Fruit fly (Drosophila melanogaster): ENCODE measurements around the gene Ranbp21.

Ranbp21 gene

dm6 chrX:19651757-19652419 lies at the start of gene Ranbp21, which contains the start of gene Elys (continued):
- TF ChIP-seq CG16813 (GFP tag; IDR thresholded peaks at IDR 0.05; ENCODE audit: partially characterized antibody) = 0 out of 3 replicates have a peak, but pooled peaks have one; percentile 56
- peak; percentile 78 for TF ChIP-seq jumu (GFP tag; optimal IDR thresholded peaks at IDR 0.05)
- TF ChIP-seq CG7271 (tag; optimal IDR thresholded peaks at IDR 0.05) = no peak
- no peak for TF ChIP-seq emc (GFP tag; optimal IDR thresholded peaks at IDR 0.05)
- TF ChIP-seq CG13123 (GFP tag; optimal IDR thresholded peaks at IDR 0.05) = no peak
- TF ChIP-seq mld (GFP tag; IDR thresholded peaks at IDR 0.05; ENCODE audit: partially characterized antibody) = no peak
- peak; percentile 75 for TF ChIP-seq zfh2 (GFP tag; optimal IDR thresholded peaks at IDR 0.05)
- TF ChIP-seq dan (GFP tag; IDR thresholded peaks at IDR 0.05) = 0 out of 2 replicates have a peak, but pooled peaks have one; percentile 30
- peak; percentile 64 for TF ChIP-seq Max (GFP tag; optimal IDR thresholded peaks at IDR 0.05)
- TF ChIP-seq CG4424 (GFP tag; optimal IDR thresholded peaks at IDR 0.05) = no peak
- peak; percentile 57 for TF ChIP-seq Rx (GFP tag; IDR thresholded peaks at IDR 0.05)
- peak; percentile 33 for TF ChIP-seq tup (GFP tag; optimal IDR thresholded peaks at IDR 0.05)
- TF ChIP-seq otp (GFP tag; IDR thresholded peaks at IDR 0.05) = no peak
- no peak for TF ChIP-seq CG12299 (tag; optimal IDR thresholded peaks at IDR 0.05)
- no peak for TF ChIP-seq usp (GFP tag; optimal IDR thresholded peaks at IDR 0.05)
- TF ChIP-seq gce (GFP tag; IDR thresholded peaks at IDR 0.05) = no peak
- TF ChIP-seq h (optimal IDR thresholded peaks at IDR 0.05) = no peak
- peak; percentile 45 for TF ChIP-seq dmrt11E (tag; optimal IDR thresholded peaks at IDR 0.05)
- peak; percentile 40 for TF ChIP-seq CG9797 (GFP tag; optimal IDR thresholded peaks at IDR 0.05)
- TF ChIP-seq pum (GFP tag; optimal IDR thresholded peaks at IDR 0.05) = peak; percentile 76
- TF ChIP-seq onecut (GFP tag; IDR thresholded peaks at IDR 0.05) = peak; percentile 24; the same call in 1 of the 2 replicates
- TF ChIP-seq CG18476 (GFP tag; optimal IDR thresholded peaks at IDR 0.05) = peak; percentile 22
- peak; percentile 66 for TF ChIP-seq sisA (GFP tag; IDR thresholded peaks at IDR 0.05)
- TF ChIP-seq CG10543 (GFP tag; optimal IDR thresholded peaks at IDR 0.05) = peak; percentile 62

dm6 chrX:19701611-19702010 lies 49.5 kb upstream of the Ranbp21 start, which contains the start of gene Tcs4:
Gene Tcs4 (minus strand): TSS chrX:19701755.
- no peak for TF ChIP-seq NC2α (GFP tag; optimal IDR thresholded peaks at IDR 0.05)
- no peak for TF ChIP-seq CG7357 (GFP tag; IDR thresholded peaks at IDR 0.05)
- no peak for TF ChIP-seq run (tag; optimal IDR thresholded peaks at IDR 0.05)
- no peak for TF ChIP-seq ap (GFP tag; IDR thresholded peaks at IDR 0.05)
- TF ChIP-seq CG15601 (tag; optimal IDR thresholded peaks at IDR 0.05) = peak; percentile 27
- TF ChIP-seq NFAT (GFP tag; IDR thresholded peaks at IDR 0.05) = no peak
- TF ChIP-seq stwl (tag; optimal IDR thresholded peaks at IDR 0.05) = peak; percentile 100
- no peak for TF ChIP-seq Bdp1 (GFP tag; optimal IDR thresholded peaks at IDR 0.05)
- TF ChIP-seq dan (GFP tag; IDR thresholded peaks at IDR 0.05) = no peak
- TF ChIP-seq Sin3A (optimal IDR thresholded peaks at IDR 0.05) = peak; percentile 12
- TF ChIP-seq CG15696 (tag; optimal IDR thresholded peaks at IDR 0.05) = peak; percentile 30
- no peak for TF ChIP-seq CG10321 (GFP tag; IDR thresholded peaks at IDR 0.05)
- TF ChIP-seq CG5953 (GFP tag; IDR thresholded peaks at IDR 0.05) = no peak
- TF ChIP-seq aop (GFP tag; IDR thresholded peaks at IDR 0.05) = no peak
- TF ChIP-seq fd102C (GFP tag; optimal IDR thresholded peaks at IDR 0.05) = no peak
- TF ChIP-seq CG10267 (tag; optimal IDR thresholded peaks at IDR 0.05) = peak; percentile 56
- no peak for TF ChIP-seq CG4282 (GFP tag; optimal IDR thresholded peaks at IDR 0.05)
- TF ChIP-seq zfh1 (GFP tag; IDR thresholded peaks at IDR 0.05) = no peak
- no peak for TF ChIP-seq CG31365 (tag; optimal IDR thresholded peaks at IDR 0.05)
- peak; percentile 5 for TF ChIP-seq Ssrp (tag; optimal IDR thresholded peaks at IDR 0.05)
- peak; percentile 99 for TF ChIP-seq CG18764 (GFP tag; optimal IDR thresholded peaks at IDR 0.05)
- no peak for TF ChIP-seq emc (GFP tag; optimal IDR thresholded peaks at IDR 0.05)
- TF ChIP-seq lov (optimal IDR thresholded peaks at IDR 0.05) = no peak
- no peak for TF ChIP-seq lov (GFP tag; IDR thresholded peaks at IDR 0.05)
- peak; percentile 58 for TF ChIP-seq CG13424 (tag; optimal IDR thresholded peaks at IDR 0.05)
- peak; percentile 29 for TF ChIP-seq CG1603 (tag; optimal IDR thresholded peaks at IDR 0.05)
- TF ChIP-seq Doc3 (GFP tag; IDR thresholded peaks at IDR 0.05; ENCODE audit: partially characterized antibody) = 0 out of 3 replicates have a peak, but pooled peaks have one; percentile 48
- TF ChIP-seq HLH3B (GFP tag; IDR thresholded peaks at IDR 0.05) = no peak
- TF ChIP-seq CG7839 (tag; optimal IDR thresholded peaks at IDR 0.05) = peak; percentile 43
- no peak for TF ChIP-seq CG8089 (GFP tag; optimal IDR thresholded peaks at IDR 0.05)

All from whole organism, embryonic.